Worm (Caenorhabditis elegans) whole organism, L4 larva: ENCODE results near the gene rpl-36.

Experiments used
- D1046.2 ChIP-seq: fragments of 200-800 bp; sonication (Bioruptor generic); IDR thresholded peaks from 2 replicates; pipeline ENCODE4 v1.3.6; 2022; ENCODE audit warnings: missing genetic modification characterization, missing compliant biosample characterization
- F49E8.2 ChIP-seq: sonication (generic microtip); optimal IDR thresholded peaks from 2 replicates; lab custom pipeline; 2016; ENCODE audit warnings: missing compliant biosample characterization, mild to moderate bottlenecking, missing genetic modification characterization, borderline replicate concordance
- T20F7.1 ChIP-seq: fragments of 200-800 bp; sonication (Bioruptor generic); optimal IDR thresholded peaks from 2 replicates; lab custom pipeline; 2018; ENCODE audit warnings: mild to moderate bottlenecking, missing genetic modification characterization, missing compliant biosample characterization
- Y105C5A.15 ChIP-seq: fragments of 200-800 bp; sonication (Bioruptor generic); IDR thresholded peaks from 2 replicates; pipeline ENCODE4 v1.3.6; 2022; ENCODE audit warnings: missing genetic modification characterization, missing compliant biosample characterization
- Y48G9A.11 ChIP-seq: fragments of 200-800 bp; sonication (Bioruptor generic); IDR thresholded peaks from 2 replicates; pipeline ENCODE4 v1.3.6; 2022; ENCODE audit warnings: missing genetic modification reagents, missing genetic modification characterization, missing compliant biosample characterization
- Y5F2A.4 ChIP-seq: fragments of 200-800 bp; sonication (Bioruptor generic); optimal IDR thresholded peaks from 2 replicates; lab custom pipeline; 2018; ENCODE audit warnings: mild to moderate bottlenecking, missing genetic modification characterization, missing compliant biosample characterization
- ama-1 ChIP-seq: fragments of 150-350 bp; optimal IDR thresholded peaks from 2 replicates; lab custom pipeline; 2014; ENCODE audit warnings: inconsistent platforms, mixed read lengths
- ceh-20 ChIP-seq: fragments of 200-800 bp; sonication (Bioruptor generic); IDR thresholded peaks from 2 replicates; pipeline ENCODE4 v1.3.6; 2022; ENCODE audit warnings: missing genetic modification reagents, missing genetic modification characterization, missing compliant biosample characterization
- ceh-32 ChIP-seq: sonication (generic microtip); optimal IDR thresholded peaks from 2 replicates; lab custom pipeline; 2016; ENCODE audit warnings: mild to moderate bottlenecking, missing genetic modification characterization, missing compliant biosample characterization; ENCODE audit not compliant: poor library complexity
- ceh-44 ChIP-seq: fragments of 200-800 bp; sonication (Bioruptor generic); IDR thresholded peaks from 2 replicates; pipeline ENCODE4 v1.3.6; 2022; ENCODE audit warnings: missing genetic modification reagents, missing genetic modification characterization, missing compliant biosample characterization
- ces-1 ChIP-seq: fragments of 150-350 bp; sonication (generic microtip); optimal IDR thresholded peaks from 4 replicates; lab custom pipeline; 2014; ENCODE audit warnings: missing biosample characterization, missing genetic modification reagents, missing genetic modification characterization
- cey-2 ChIP-seq: sonication (generic microtip); optimal IDR thresholded peaks from 3 replicates; lab custom pipeline; 2017; ENCODE audit warnings: missing genetic modification characterization, mild to moderate bottlenecking, missing compliant biosample characterization, antibody characterized with exemption, borderline replicate concordance; ENCODE audit not compliant: insufficient read depth
- daf-16 ChIP-seq, 3 experiments: sonication (generic microtip); optimal IDR thresholded peaks; 2 replicates each; lab custom pipeline; 2016 to 2017; ENCODE audit warnings: missing genetic modification characterization in 3 of 3, missing genetic modification reagents in 3 of 3, mild to moderate bottlenecking in 2 of 3, missing compliant biosample characterization in 2 of 3, missing biosample characterization in 1 of 3, moderate library complexity in 1 of 3
- daf-19 ChIP-seq: fragments of 200-800 bp; sonication (Bioruptor generic); conservative IDR thresholded peaks from 2 replicates; pipeline ENCODE4 v1.3.6; 2022; ENCODE audit warnings: missing genetic modification characterization, missing compliant biosample characterization
- dmd-6 ChIP-seq: fragments of 200-800 bp; sonication (Bioruptor generic); IDR thresholded peaks from 2 replicates; pipeline ENCODE4 v1.3.6; 2022; ENCODE audit warnings: missing genetic modification reagents, missing genetic modification characterization, missing compliant biosample characterization
- dmd-9 ChIP-seq: fragments of 200-800 bp; sonication (Bioruptor generic); IDR thresholded peaks from 2 replicates; pipeline ENCODE4 v1.3.6; 2022; ENCODE audit warnings: missing genetic modification reagents, missing genetic modification characterization, missing compliant biosample characterization
- dpl-1 ChIP-seq: fragments of 150-350 bp; optimal IDR thresholded peaks from 2 replicates; lab custom pipeline; 2014; ENCODE audit warnings: missing biosample characterization, missing genetic modification reagents, missing genetic modification characterization
- duxl-1 ChIP-seq: sonication (generic microtip); optimal IDR thresholded peaks from 2 replicates; lab custom pipeline; 2016; ENCODE audit warnings: mild to moderate bottlenecking, missing genetic modification characterization, moderate library complexity, missing compliant biosample characterization; ENCODE audit not compliant: poor library complexity
- egl-27 ChIP-seq: sonication (generic microtip); optimal IDR thresholded peaks from 3 replicates; lab custom pipeline; 2017; ENCODE audit warnings: missing biosample characterization, missing genetic modification reagents, missing genetic modification characterization
- egl-43 ChIP-seq: fragments of 200-800 bp; sonication (Bioruptor generic); IDR thresholded peaks from 2 replicates; pipeline ENCODE4 v1.3.6; 2022; ENCODE audit warnings: missing genetic modification reagents, missing genetic modification characterization, missing compliant biosample characterization
- fkh-10 ChIP-seq: fragments of 150-350 bp; optimal IDR thresholded peaks from 2 replicates; lab custom pipeline; 2014; ENCODE audit warnings: missing biosample characterization, missing genetic modification reagents, missing genetic modification characterization
- fos-1 ChIP-seq: fragments of 150-350 bp; optimal IDR thresholded peaks from 2 replicates; lab custom pipeline; 2014; ENCODE audit warnings: missing biosample characterization, missing genetic modification characterization
- hif-1 ChIP-seq, 2 experiments: sonication (generic microtip); optimal IDR thresholded peaks; 2 replicates each; lab custom pipeline; 2016 to 2017; ENCODE audit warnings: missing compliant biosample characterization in 2 of 2, missing genetic modification characterization in 2 of 2, missing genetic modification reagents in 2 of 2, missing genotype in 2 of 2, mild to moderate bottlenecking in 1 of 2
- hlh-11 ChIP-seq: fragments of 200-800 bp; sonication (Bioruptor generic); optimal IDR thresholded peaks from 2 replicates; lab custom pipeline; 2018; ENCODE audit warnings: mild to moderate bottlenecking, missing genetic modification characterization, missing compliant biosample characterization
- jun-1 ChIP-seq: fragments of 150-350 bp; optimal IDR thresholded peaks from 2 replicates; lab custom pipeline; 2014; ENCODE audit warnings: missing biosample characterization, missing genetic modification reagents, missing genetic modification characterization
- lin-1 ChIP-seq: fragments of 200-800 bp; sonication (Bioruptor generic); IDR thresholded peaks from 2 replicates; pipeline ENCODE4 v1.3.6; 2022; ENCODE audit warnings: missing genetic modification reagents, missing genetic modification characterization, missing compliant biosample characterization
- lin-15B ChIP-seq: fragments of 150-350 bp; sonication (generic microtip); optimal IDR thresholded peaks from 3 replicates; lab custom pipeline; 2014; ENCODE audit warnings: missing biosample characterization, missing genetic modification characterization
- lin-29 ChIP-seq: fragments of 200-800 bp; sonication (Bioruptor generic); IDR thresholded peaks from 2 replicates; pipeline ENCODE4 v1.3.6; 2022; ENCODE audit warnings: missing genetic modification reagents, missing genetic modification characterization, missing compliant biosample characterization
- lin-39 ChIP-seq: fragments of 150-350 bp; optimal IDR thresholded peaks from 2 replicates; lab custom pipeline; 2014; ENCODE audit warnings: missing biosample characterization, missing genetic modification reagents, missing genetic modification characterization
- lir-3 ChIP-seq: sonication (generic microtip); optimal IDR thresholded peaks from 2 replicates; lab custom pipeline; 2016; ENCODE audit warnings: mild to moderate bottlenecking, missing genetic modification characterization, missing compliant biosample characterization
- lsy-2 ChIP-seq, 2 experiments: fragments of 150-350 bp in 1 of 2; sonication (generic microtip) in 1 of 2; optimal IDR thresholded peaks; 2 replicates each; lab custom pipeline; 2014 to 2017; ENCODE audit warnings: missing biosample characterization in 2 of 2, missing genetic modification characterization in 2 of 2
- nhr-10 ChIP-seq: fragments of 150-350 bp; optimal IDR thresholded peaks from 2 replicates; lab custom pipeline; 2014; ENCODE audit warnings: missing biosample characterization, missing genetic modification characterization
- nhr-102 ChIP-seq: sonication (generic microtip); optimal IDR thresholded peaks from 2 replicates; lab custom pipeline; 2016; ENCODE audit warnings: mild to moderate bottlenecking, missing genetic modification characterization, moderate library complexity, missing compliant biosample characterization
- nhr-25 ChIP-seq: sonication (generic microtip); optimal IDR thresholded peaks from 2 replicates; lab custom pipeline; 2017; ENCODE audit warnings: missing genetic modification characterization, mild to moderate bottlenecking, missing compliant biosample characterization, antibody characterized with exemption, moderate library complexity, borderline replicate concordance; ENCODE audit not compliant: insufficient read depth
- nhr-28 ChIP-seq: fragments of 150-350 bp; optimal IDR thresholded peaks from 2 replicates; lab custom pipeline; 2014; ENCODE audit warnings: missing biosample characterization, missing genetic modification characterization
- nhr-41 ChIP-seq: fragments of 200-800 bp; sonication (Bioruptor generic); IDR thresholded peaks from 2 replicates; pipeline ENCODE4 v1.3.6; 2022; ENCODE audit warnings: missing genetic modification reagents, missing genetic modification characterization, missing compliant biosample characterization
- nhr-48 ChIP-seq: sonication (generic microtip); optimal IDR thresholded peaks from 2 replicates; lab custom pipeline; 2016; ENCODE audit warnings: mild to moderate bottlenecking, missing genetic modification characterization, missing compliant biosample characterization
- nhr-77 ChIP-seq: fragments of 150-350 bp; optimal IDR thresholded peaks from 2 replicates; lab custom pipeline; 2014; ENCODE audit warnings: missing biosample characterization, missing genetic modification characterization
- php-3 ChIP-seq: fragments of 200-800 bp; sonication (Bioruptor generic); IDR thresholded peaks from 2 replicates; pipeline ENCODE4 v1.3.6; 2022; ENCODE audit warnings: missing genetic modification reagents, missing genetic modification characterization, missing compliant biosample characterization
- sdz-12 ChIP-seq: fragments of 200-800 bp; sonication (Bioruptor generic); optimal IDR thresholded peaks from 2 replicates; lab custom pipeline; 2018; ENCODE audit warnings: mild to moderate bottlenecking, missing genetic modification characterization, missing compliant biosample characterization
- skn-1 ChIP-seq: fragments of 150-350 bp; optimal IDR thresholded peaks from 2 replicates; lab custom pipeline; 2014; ENCODE audit warnings: missing biosample characterization, missing genetic modification characterization
- snpc-1.2 ChIP-seq: fragments of 200-800 bp; sonication (Bioruptor generic); IDR thresholded peaks from 2 replicates; pipeline ENCODE4 v1.3.6; 2022; ENCODE audit warnings: missing genetic modification reagents, missing genetic modification characterization, missing compliant biosample characterization
- spr-3 ChIP-seq: fragments of 200-800 bp; sonication (Bioruptor generic); optimal IDR thresholded peaks from 2 replicates; lab custom pipeline; 2018; ENCODE audit warnings: mild to moderate bottlenecking, missing genetic modification characterization, missing compliant biosample characterization
- tag-97 ChIP-seq: fragments of 200-800 bp; sonication (Bioruptor generic); IDR thresholded peaks from 2 replicates; pipeline ENCODE4 v1.3.6; 2022; ENCODE audit warnings: missing genetic modification characterization, missing compliant biosample characterization
- tra-1 ChIP-seq: fragments of 200-800 bp; sonication (Bioruptor generic); IDR thresholded peaks from 2 replicates; pipeline ENCODE4 v1.3.6; 2022; ENCODE audit warnings: missing genetic modification reagents, missing genetic modification characterization, missing compliant biosample characterization
- unc-39 ChIP-seq: sonication (generic microtip); optimal IDR thresholded peaks from 2 replicates; lab custom pipeline; 2017; ENCODE audit warnings: missing biosample characterization, missing genetic modification characterization
- unc-62 ChIP-seq, 3 experiments: fragments of 150-350 bp in 1 of 3; sonication (generic microtip); optimal IDR thresholded peaks in 2 of 3; peaks in 1 of 3; 1 replicate in 1 of 3; 2 replicates in 2 of 3; lab custom pipeline; 2014 to 2017; ENCODE audit warnings: missing biosample characterization in 3 of 3, missing genetic modification characterization in 3 of 3, missing genetic modification reagents in 3 of 3, missing genotype in 1 of 3
- zfp-2 ChIP-seq: sonication (generic microtip); optimal IDR thresholded peaks from 2 replicates; lab custom pipeline; 2016; ENCODE audit warnings: mild to moderate bottlenecking, missing genetic modification characterization, missing compliant biosample characterization
- zfp-3 ChIP-seq: fragments of 200-800 bp; sonication (Bioruptor generic); conservative IDR thresholded peaks from 2 replicates; pipeline ENCODE4 v1.3.6; 2022; ENCODE audit warnings: missing genetic modification reagents, missing genetic modification characterization, missing compliant biosample characterization

The rpl-36 gene

DNA sequence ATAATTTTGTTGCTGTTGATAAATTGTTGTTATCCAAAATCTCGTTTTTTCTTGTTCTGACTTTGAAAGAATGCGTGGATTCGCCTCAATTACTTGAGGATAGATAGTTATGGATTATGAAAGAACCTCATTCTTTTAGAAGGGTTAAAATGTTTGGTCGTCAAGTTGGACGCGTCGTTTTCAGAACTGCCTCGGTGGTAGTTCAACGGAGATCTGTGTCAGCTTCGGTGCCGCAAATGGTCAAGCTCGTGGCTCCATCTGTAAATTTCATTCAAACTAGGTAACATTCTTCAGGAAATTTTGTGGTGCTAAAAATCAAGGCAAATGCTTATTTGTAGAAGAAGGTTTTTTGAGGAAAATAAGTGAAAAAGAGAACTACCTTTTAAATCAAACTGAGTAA is 562 bp downstream of the rpl-36 start, which contains the start of gene ndab-2 (continued):
- no peak for TF ChIP-seq ceh-20 (GFP tag; lab: Robert Waterston, UW)
- TF ChIP-seq nhr-48 (tag; lab: Kevin White, UChicago): no peak
- no peak for TF ChIP-seq dmd-9 (GFP tag; lab: Robert Waterston, UW)
- peak; percentile 56; the same call in 1 of the 2 replicates for TF ChIP-seq snpc-1.2
- peak; percentile 67; the same call in 1 of the 2 replicates for TF ChIP-seq egl-43 (GFP tag; lab: Robert Waterston, UW)
- TF ChIP-seq tra-1: no peak
- no peak for TF ChIP-seq nhr-10 (tag; lab: Kevin White, UChicago)
- no peak for TF ChIP-seq nhr-77 (tag; lab: Kevin White, UChicago)
- peak in 1 of 2 experiments; percentile 14 for TF ChIP-seq lsy-2 (tag; optimal IDR thresholded peaks at IDR 0.05; lab: Kevin White, UChicago)
- no peak for TF ChIP-seq zfp-3 (GFP tag; lab: Robert Waterston, UW)
- no peak for TF ChIP-seq ceh-32
- no peak for TF ChIP-seq skn-1
- no peak for TF ChIP-seq dpl-1 (GFP tag; lab: Kevin White, UChicago)
- no peak for TF ChIP-seq nhr-25
- TF ChIP-seq daf-19 (GFP tag; lab: Robert Waterston, UW): no peak
- no peak for TF ChIP-seq dmd-6 (GFP tag; lab: Robert Waterston, UW)
- TF ChIP-seq nhr-28 (tag; lab: Kevin White, UChicago): no peak
- TF ChIP-seq daf-16 (GFP tag; optimal IDR thresholded peaks at IDR 0.05; lab: Kevin White, UChicago): no peak
- no peak for TF ChIP-seq daf-16 (tag; optimal IDR thresholded peaks at IDR 0.05; lab: Kevin White, UChicago)
- no peak for TF ChIP-seq nhr-41 (GFP tag; lab: Robert Waterston, UW)
- TF ChIP-seq hlh-11 (tag; lab: Kevin White, UChicago): no peak
- TF ChIP-seq Y48G9A.11 (GFP tag; lab: Robert Waterston, UW): peak; percentile 51; the same call in 1 of the 2 replicates
- no peak for TF ChIP-seq Y5F2A.4 (GFP tag; lab: Kevin White, UChicago)
- TF ChIP-seq hif-1 (tag; optimal IDR thresholded peaks at IDR 0.05; lab: Kevin White, UChicago): no peak
- peak; percentile 82 for TF ChIP-seq ama-1 (lab: Kevin White, UChicago)
- no peak for TF ChIP-seq sdz-12 (GFP tag; lab: Kevin White, UChicago)
- peak in 1 of 2 experiments; percentile 17 for TF ChIP-seq unc-62 (GFP tag; optimal IDR thresholded peaks at IDR 0.05 in 1 of 2; lab: Kevin White, UChicago)
- no peak for TF ChIP-seq unc-62 (tag; optimal IDR thresholded peaks at IDR 0.05; lab: Kevin White, UChicago)
- no peak for TF ChIP-seq lir-3
- no peak for TF ChIP-seq F49E8.2 (tag; lab: Kevin White, UChicago)
- TF ChIP-seq cey-2 (tag; lab: Kevin White, UChicago): no peak
- no peak for TF ChIP-seq fos-1 (tag; lab: Kevin White, UChicago)
- TF ChIP-seq egl-27 (tag; lab: Kevin White, UChicago): no peak
- TF ChIP-seq T20F7.1 (GFP tag; lab: Kevin White, UChicago): no peak
- no peak for TF ChIP-seq lin-15B (tag; lab: Kevin White, UChicago)
- TF ChIP-seq jun-1 (tag; lab: Kevin White, UChicago): no peak
- TF ChIP-seq lin-39: no peak
- TF ChIP-seq lin-1 (GFP tag; lab: Robert Waterston, UW): no peak
- TF ChIP-seq spr-3 (GFP tag; lab: Kevin White, UChicago): no peak
- no peak for TF ChIP-seq zfp-2
- no peak for TF ChIP-seq ces-1 (GFP tag; lab: Kevin White, UChicago)
- TF ChIP-seq unc-39 (tag; lab: Kevin White, UChicago): no peak
- TF ChIP-seq php-3: no peak
- no peak for TF ChIP-seq nhr-102 (tag; lab: Kevin White, UChicago)
- TF ChIP-seq D1046.2 (GFP tag; lab: Robert Waterston, UW): no peak
- TF ChIP-seq tag-97 (GFP tag; lab: Robert Waterston, UW): no peak
- no peak for TF ChIP-seq ceh-44
- TF ChIP-seq Y105C5A.15 (GFP tag; lab: Robert Waterston, UW): peak; percentile 69; the same call in 1 of the 2 replicates
- no peak for TF ChIP-seq fkh-10 (GFP tag; lab: Kevin White, UChicago)
- no peak for TF ChIP-seq lin-29
- no peak for TF ChIP-seq duxl-1 (tag; lab: Kevin White, UChicago)
- TF ChIP-seq, all 104 proteins: peak for 12
